Worm (Caenorhabditis elegans): ENCODE results near the gene F45D11.7.
"Not testable (repeated sequence)": the region's sequence is repeated elsewhere in the genome, so short reads cannot be mapped to it uniquely, and the experiment has no call there.

ce11 chrII:968106-968505, 26.2 kb upstream of the F45D11.7 start, which contains the start of gene C32B5.6:
- TF ChIP-seq lin-15B (tag; optimal IDR thresholded peaks at IDR 0.05); nhr-41 (GFP tag; IDR thresholded peaks at IDR 0.05); nhr-10 (tag; optimal IDR thresholded peaks at IDR 0.05); pqm-1 (tag; optimal IDR thresholded peaks at IDR 0.05); nhr-28 (tag; optimal IDR thresholded peaks at IDR 0.05); lsy-2 (tag; optimal IDR thresholded peaks at IDR 0.05); dmd-9 (GFP tag; IDR thresholded peaks at IDR 0.05); mdl-1 (tag; optimal IDR thresholded peaks at IDR 0.05); ztf-11 (tag; optimal IDR thresholded peaks at IDR 0.05): not testable (repeated sequence)

Data from whole organism, L4 larva.